Worm (Caenorhabditis elegans) whole organism, early embryonic: ENCODE data around the gene rund-1.

Experiments
- F13C5.2 ChIP-seq: sonication (generic microtip); optimal IDR thresholded peaks from 2 replicates; lab custom pipeline; 2017; ENCODE audit warnings: mild to moderate bottlenecking, missing genetic modification characterization, inconsistent platforms, missing compliant biosample characterization
- aly-1 ChIP-seq: sonication (generic microtip); optimal IDR thresholded peaks from 2 replicates; lab custom pipeline; 2016; ENCODE audit warnings: missing genetic modification characterization, missing compliant biosample characterization
- ama-1 ChIP-seq: fragments of 150-350 bp; optimal IDR thresholded peaks from 2 replicates; lab custom pipeline; 2014
- ceh-13 ChIP-seq: fragments of 200-800 bp; sonication (Bioruptor generic); optimal IDR thresholded peaks from 2 replicates; lab custom pipeline; 2018; ENCODE audit warnings: mild to moderate bottlenecking, missing genetic modification characterization, missing compliant biosample characterization
- flt-1 ChIP-seq: fragments of 200-800 bp; sonication (Bioruptor generic); IDR thresholded peaks from 2 replicates; pipeline ENCODE4 v1.3.6; 2022; ENCODE audit warnings: missing genetic modification characterization, missing compliant biosample characterization
- hmbx-1 ChIP-seq: sonication (generic microtip); optimal IDR thresholded peaks from 2 replicates; lab custom pipeline; 2016; ENCODE audit warnings: mild to moderate bottlenecking, missing genetic modification characterization, missing compliant biosample characterization
- hmg-4 ChIP-seq: fragments of 200-800 bp; sonication (Bioruptor generic); optimal IDR thresholded peaks from 2 replicates; lab custom pipeline; 2018; ENCODE audit warnings: mild to moderate bottlenecking, missing genetic modification characterization, missing compliant biosample characterization
- sea-1 ChIP-seq: fragments of 200-800 bp; sonication (Bioruptor generic); conservative IDR thresholded peaks from 2 replicates; pipeline ENCODE4 v1.3.6; 2022; ENCODE audit warnings: missing genetic modification characterization, missing compliant biosample characterization
- tbx-11 ChIP-seq: fragments of 200-800 bp; sonication (Bioruptor generic); IDR thresholded peaks from 2 replicates; pipeline ENCODE4 v1.3.6; 2022; ENCODE audit warnings: missing genetic modification characterization, missing compliant biosample characterization

DNA sequence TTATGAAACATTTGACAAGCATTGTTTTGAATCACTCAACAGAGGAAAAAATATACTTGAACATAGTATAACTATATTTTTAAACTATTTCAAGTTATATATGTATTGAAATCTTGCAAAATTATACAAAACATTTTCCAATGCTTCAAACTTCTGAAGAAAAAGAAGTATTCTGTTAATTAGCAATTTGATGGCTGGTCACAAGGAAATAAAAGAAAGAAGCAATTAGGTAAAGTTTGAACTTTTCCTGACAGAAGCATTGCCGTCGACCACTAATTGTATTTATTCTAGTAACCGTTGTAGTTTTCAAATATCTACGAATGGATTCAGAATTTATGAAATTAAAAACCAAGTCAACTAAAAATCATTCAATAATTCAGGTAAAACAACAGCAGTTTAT lies 27.0 kb upstream of the rund-1 start:
- TF ChIP-seq hmbx-1 (tag; lab: Kevin White, UChicago) = no peak
- no peak for TF ChIP-seq flt-1 (GFP tag; lab: Robert Waterston, UW)
- no peak for TF ChIP-seq hmg-4 (GFP tag; lab: Kevin White, UChicago)
- no peak for TF ChIP-seq ama-1
- no peak for TF ChIP-seq ceh-13 (GFP tag; lab: Kevin White, UChicago)
- no peak for TF ChIP-seq F13C5.2
- TF ChIP-seq aly-1 (tag; lab: Kevin White, UChicago) = no peak
- TF ChIP-seq sea-1 = no peak
- no peak for TF ChIP-seq tbx-11 (GFP tag; lab: Robert Waterston, UW)
